Fruit fly (Drosophila melanogaster) whole organism, embryonic: Measurements from ENCODE around the gene CG43355.

Experiments
- CG11398 ChIP-seq: fragments of 200-800 bp; sonication (Bioruptor generic); optimal IDR thresholded peaks from 2 replicates; lab custom pipeline; 2016; ENCODE audit warnings: missing biosample characterization, missing genetic modification characterization
- CG11695 ChIP-seq: fragments of 200-800 bp; sonication (Bioruptor generic); IDR thresholded peaks from 3 replicates; pipeline ENCODE4 v1.3.6; 2022; ENCODE audit warnings: missing biosample characterization, missing genetic modification characterization
- CG11723 ChIP-seq: fragments of 200-800 bp; sonication (Bioruptor generic); optimal IDR thresholded peaks from 2 replicates; lab custom pipeline; 2017; ENCODE audit warnings: missing biosample characterization, mild to moderate bottlenecking, missing genetic modification characterization
- CG14860 ChIP-seq: fragments of 200-800 bp; sonication (Bioruptor generic); IDR thresholded peaks from 3 replicates; pipeline ENCODE4 v1.3.6; 2022; ENCODE audit warnings: missing biosample characterization, missing genetic modification characterization; ENCODE audit not compliant: partially characterized antibody
- CG15269 ChIP-seq: fragments of 200-800 bp; sonication (Bioruptor generic); optimal IDR thresholded peaks from 2 replicates; lab custom pipeline; 2018; ENCODE audit warnings: missing biosample characterization, mild to moderate bottlenecking, missing genetic modification characterization, moderate library complexity
- CG15479 ChIP-seq: fragments of 200-800 bp; sonication (Bioruptor generic); optimal IDR thresholded peaks from 3 replicates; lab custom pipeline; 2019; ENCODE audit warnings: missing biosample characterization, mild to moderate bottlenecking, missing genetic modification characterization, moderate library complexity
- CG17612 ChIP-seq: fragments of 200-800 bp; sonication (Bioruptor generic); IDR thresholded peaks from 2 replicates; pipeline ENCODE4 v1.3.6; 2022; ENCODE audit warnings: missing biosample characterization, missing genetic modification characterization
- CG32532 ChIP-seq: fragments of 200-800 bp; sonication (Bioruptor generic); IDR thresholded peaks from 2 replicates; pipeline ENCODE4 v1.3.6; 2022; ENCODE audit warnings: missing biosample characterization, missing genetic modification characterization
- CG3281 ChIP-seq: fragments of 200-800 bp; sonication (Bioruptor generic); optimal IDR thresholded peaks from 3 replicates; lab custom pipeline; 2017; ENCODE audit warnings: missing biosample characterization, mild to moderate bottlenecking, missing genetic modification characterization
- CG33557 ChIP-seq: fragments of 200-800 bp; sonication (Bioruptor generic); optimal IDR thresholded peaks from 2 replicates; lab custom pipeline; 2019; ENCODE audit warnings: missing biosample characterization, mild to moderate bottlenecking, missing genetic modification characterization, moderate library complexity
- CG34376 ChIP-seq: fragments of 200-800 bp; sonication (Bioruptor generic); optimal IDR thresholded peaks from 2 replicates; lab custom pipeline; 2018; ENCODE audit warnings: missing biosample characterization, mild to moderate bottlenecking, missing genetic modification characterization
- CG42726 ChIP-seq: fragments of 200-800 bp; sonication (Bioruptor generic); IDR thresholded peaks from 2 replicates; pipeline ENCODE4 v1.3.6; 2022; ENCODE audit warnings: missing biosample characterization, missing genetic modification characterization; ENCODE audit not compliant: partially characterized antibody
- CG4707 ChIP-seq: fragments of 200-800 bp; sonication (Bioruptor generic); optimal IDR thresholded peaks from 2 replicates; lab custom pipeline; 2018; ENCODE audit warnings: missing biosample characterization, mild to moderate bottlenecking, missing genetic modification characterization, moderate library complexity
- CG6272 ChIP-seq: fragments of 200-800 bp; sonication (Bioruptor generic); IDR thresholded peaks from 2 replicates; pipeline ENCODE4 v1.3.6; 2022; ENCODE audit warnings: missing biosample characterization, missing genetic modification characterization
- CG6683 ChIP-seq: fragments of 200-800 bp; sonication (Bioruptor generic); optimal IDR thresholded peaks from 2 replicates; lab custom pipeline; 2017; ENCODE audit warnings: missing biosample characterization, mild to moderate bottlenecking, missing genetic modification characterization, missing genetic modification reagents
- CG7839 ChIP-seq: fragments of 200-800 bp; sonication (Bioruptor generic); optimal IDR thresholded peaks from 3 replicates; lab custom pipeline; 2018; ENCODE audit warnings: missing biosample characterization, mild to moderate bottlenecking, missing genetic modification characterization, moderate library complexity
- CG9932 ChIP-seq: fragments of 200-800 bp; sonication (Bioruptor generic); IDR thresholded peaks from 2 replicates; pipeline ENCODE4 v1.3.6; 2022; ENCODE audit warnings: missing biosample characterization, missing genetic modification characterization
- CkIIα-i1 ChIP-seq: fragments of 200-800 bp; sonication (Bioruptor generic); IDR thresholded peaks from 2 replicates; pipeline ENCODE4 v1.3.6; 2022; ENCODE audit warnings: missing biosample characterization, missing genetic modification characterization
- CoRest ChIP-seq: fragments of 200-800 bp; sonication (Bioruptor generic); optimal IDR thresholded peaks from 3 replicates; lab custom pipeline; 2018; ENCODE audit warnings: missing biosample characterization, mild to moderate bottlenecking, missing genetic modification characterization, moderate library complexity
- HLHmδ ChIP-seq: fragments of 200-800 bp; sonication (Bioruptor generic); optimal IDR thresholded peaks from 2 replicates; lab custom pipeline; 2018; ENCODE audit warnings: missing biosample characterization, mild to moderate bottlenecking, missing genetic modification characterization, moderate library complexity
- Mes4 ChIP-seq: fragments of 200-800 bp; sonication (Bioruptor generic); optimal IDR thresholded peaks from 2 replicates; lab custom pipeline; 2016; ENCODE audit warnings: missing biosample characterization, missing genetic modification characterization
- NC2α ChIP-seq: fragments of 200-800 bp; sonication (Bioruptor generic); optimal IDR thresholded peaks from 2 replicates; lab custom pipeline; 2016; ENCODE audit warnings: missing biosample characterization, missing genetic modification characterization
- Nf-YB ChIP-seq: fragments of 200-800 bp; sonication (Bioruptor generic); optimal IDR thresholded peaks from 3 replicates; lab custom pipeline; 2019; ENCODE audit warnings: missing biosample characterization, mild to moderate bottlenecking, missing genetic modification characterization, moderate library complexity
- Optix ChIP-seq: fragments of 200-800 bp; sonication (Bioruptor generic); IDR thresholded peaks from 3 replicates; pipeline ENCODE4 v1.3.6; 2022; ENCODE audit warnings: missing biosample characterization, missing genetic modification characterization
- Sin3A ChIP-seq: fragments of >200 bp; optimal IDR thresholded peaks from 2 replicates; lab custom pipeline; 2018
- Trl ChIP-seq, 3 experiments: fragments of >200 bp in 2 of 3; fragments of 200-800 bp in 1 of 3; sonication (Bioruptor generic) in 1 of 3; optimal IDR thresholded peaks; 2 replicates in 1 of 3; 3 replicates in 2 of 3; lab custom pipeline; 2016 to 2017; ENCODE audit warnings: missing biosample characterization in 1 of 3, missing genetic modification characterization in 1 of 3
- ase ChIP-seq: fragments of 200-800 bp; sonication (Bioruptor generic); IDR thresholded peaks from 3 replicates; pipeline ENCODE4 v1.3.6; 2022; ENCODE audit warnings: missing biosample characterization, missing genetic modification characterization
- ash1 ChIP-seq: fragments of 200-800 bp; sonication (Bioruptor generic); optimal IDR thresholded peaks from 2 replicates; lab custom pipeline; 2018; ENCODE audit warnings: missing biosample characterization, mild to moderate bottlenecking, missing genetic modification characterization
- ato ChIP-seq: fragments of 200-800 bp; sonication (Bioruptor generic); IDR thresholded peaks from 2 replicates; pipeline ENCODE4 v1.3.6; 2022; ENCODE audit warnings: missing biosample characterization, missing genetic modification characterization; ENCODE audit not compliant: partially characterized antibody
- chif ChIP-seq, 2 experiments: fragments of 200-800 bp; sonication (Bioruptor generic); optimal IDR thresholded peaks; 3 replicates each; lab custom pipeline; 2016; ENCODE audit warnings: missing biosample characterization in 2 of 2, missing genetic modification characterization in 2 of 2
- chm ChIP-seq: fragments of 200-800 bp; sonication (Bioruptor generic); IDR thresholded peaks from 2 replicates; pipeline ENCODE4 v1.3.6; 2022; ENCODE audit warnings: missing biosample characterization, missing genetic modification characterization
- fd96Cb ChIP-seq: fragments of 200-800 bp; sonication (Bioruptor generic); optimal IDR thresholded peaks from 2 replicates; lab custom pipeline; 2018; ENCODE audit warnings: missing biosample characterization, mild to moderate bottlenecking, missing genetic modification characterization, moderate library complexity
- gce ChIP-seq: fragments of 200-800 bp; sonication (Bioruptor generic); IDR thresholded peaks from 3 replicates; pipeline ENCODE4 v1.3.6; 2022; ENCODE audit warnings: missing biosample characterization, missing genetic modification characterization
- gcm ChIP-seq: fragments of 200-800 bp; sonication (Bioruptor generic); optimal IDR thresholded peaks from 2 replicates; lab custom pipeline; 2019; ENCODE audit warnings: missing biosample characterization, mild to moderate bottlenecking, missing genetic modification characterization, moderate library complexity
- hbn ChIP-seq: fragments of 200-800 bp; sonication (Bioruptor generic); IDR thresholded peaks from 2 replicates; pipeline ENCODE4 v1.3.6; 2022; ENCODE audit warnings: missing biosample characterization, missing genetic modification characterization; ENCODE audit not compliant: partially characterized antibody
- jigr1 ChIP-seq: fragments of 200-800 bp; sonication (Bioruptor generic); IDR thresholded peaks from 3 replicates; pipeline ENCODE4 v1.3.6; 2022; ENCODE audit warnings: missing biosample characterization, missing genetic modification characterization
- oc ChIP-seq: fragments of 200-800 bp; sonication (Bioruptor generic); optimal IDR thresholded peaks from 2 replicates; lab custom pipeline; 2018; ENCODE audit warnings: missing biosample characterization, mild to moderate bottlenecking, missing genetic modification characterization, moderate library complexity
- run ChIP-seq: fragments of 200-800 bp; sonication (Bioruptor generic); optimal IDR thresholded peaks from 3 replicates; lab custom pipeline; 2018; ENCODE audit warnings: missing biosample characterization, mild to moderate bottlenecking, missing genetic modification characterization
- scrt ChIP-seq: fragments of 200-800 bp; sonication (Bioruptor generic); optimal IDR thresholded peaks from 2 replicates; lab custom pipeline; 2018; ENCODE audit warnings: missing biosample characterization, mild to moderate bottlenecking, missing genetic modification characterization, moderate library complexity
- sd ChIP-seq: fragments of 200-800 bp; sonication (Bioruptor generic); optimal IDR thresholded peaks from 3 replicates; lab custom pipeline; 2018; ENCODE audit warnings: missing biosample characterization, mild to moderate bottlenecking, missing genetic modification characterization, moderate library complexity
- sim ChIP-seq: fragments of 200-800 bp; sonication (Bioruptor generic); IDR thresholded peaks from 2 replicates; pipeline ENCODE4 v1.3.6; 2022; ENCODE audit warnings: missing biosample characterization, missing genetic modification characterization
- slbo ChIP-seq: fragments of 200-800 bp; sonication (Bioruptor generic); IDR thresholded peaks from 2 replicates; pipeline ENCODE4 v1.3.6; 2022; ENCODE audit warnings: missing biosample characterization, missing genetic modification characterization
- so ChIP-seq: fragments of 200-800 bp; sonication (Bioruptor generic); IDR thresholded peaks from 3 replicates; pipeline ENCODE4 v1.3.6; 2022; ENCODE audit warnings: missing biosample characterization, missing genetic modification characterization
- sqz ChIP-seq: fragments of 200-800 bp; sonication (Bioruptor generic); optimal IDR thresholded peaks from 3 replicates; lab custom pipeline; 2018; ENCODE audit warnings: missing biosample characterization, mild to moderate bottlenecking, missing genetic modification characterization
- usp ChIP-seq: fragments of >200 bp; optimal IDR thresholded peaks from 2 replicates; lab custom pipeline; 2017; ENCODE audit warnings: missing biosample characterization, missing genetic modification characterization
- wor ChIP-seq: fragments of 200-800 bp; sonication (Bioruptor generic); IDR thresholded peaks from 2 replicates; pipeline ENCODE4 v1.3.6; 2022; ENCODE audit warnings: missing biosample characterization, missing genetic modification characterization
- zen ChIP-seq: fragments of 200-800 bp; sonication (Bioruptor generic); optimal IDR thresholded peaks from 3 replicates; lab custom pipeline; 2018; ENCODE audit warnings: missing biosample characterization, mild to moderate bottlenecking, missing genetic modification characterization, moderate library complexity
- zfh1 ChIP-seq: fragments of 200-800 bp; sonication (Bioruptor generic); IDR thresholded peaks from 3 replicates; pipeline ENCODE4 v1.3.6; 2022; ENCODE audit warnings: missing biosample characterization, missing genetic modification characterization

Gene CG43355

DNA sequence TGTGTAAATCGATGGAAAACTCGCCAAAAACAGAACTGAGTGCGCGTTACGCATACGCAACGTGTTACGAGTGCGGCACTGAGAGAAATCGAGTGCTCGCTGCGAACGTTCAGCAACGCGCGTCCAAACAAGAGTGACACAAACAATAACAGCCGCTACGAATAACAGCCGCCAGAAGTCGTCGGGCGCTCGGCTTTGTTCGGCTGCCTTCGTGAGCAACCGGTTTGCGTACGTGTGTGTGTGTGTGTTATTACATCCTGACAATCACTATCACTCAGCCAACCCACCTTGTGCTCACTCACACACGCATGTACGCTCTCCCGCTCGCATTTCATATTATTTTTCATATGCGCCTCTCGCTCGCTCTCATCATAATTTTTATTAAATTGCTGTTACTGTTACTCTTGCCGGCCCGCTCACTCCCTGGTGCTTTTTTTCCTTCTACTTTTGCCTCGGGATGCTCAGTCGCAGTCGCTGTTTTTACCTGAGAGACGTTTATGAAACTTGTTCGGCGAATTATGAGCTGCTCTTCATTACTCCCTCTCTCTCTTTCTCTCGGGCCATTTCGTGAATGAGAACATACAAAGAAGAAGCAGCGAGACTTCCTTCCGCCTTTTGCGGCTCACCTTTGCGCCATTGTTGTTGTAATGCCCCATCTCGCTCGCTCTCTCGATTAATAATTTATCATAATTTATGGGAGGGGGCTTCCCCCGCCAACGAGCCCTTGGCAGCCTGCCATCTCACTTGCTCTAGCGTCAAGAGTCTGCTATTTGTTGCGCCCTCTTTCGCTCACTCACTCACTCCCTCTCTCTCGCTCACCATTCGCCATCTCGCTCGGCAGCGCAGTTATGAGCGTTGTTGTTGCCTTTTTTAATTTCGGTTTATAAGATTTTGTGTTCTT lies 38.8 kb upstream of the CG43355 start, which contains the start of gene salm (continued):
- no peak for TF ChIP-seq hbn (GFP tag; lab: Robert Waterston, UW)
- peak; percentile 21 for TF ChIP-seq CG33557 (GFP tag; lab: Kevin White, UChicago)
- TF ChIP-seq CG34376, result no peak
- 0 out of 2 replicates have a peak, but pooled peaks have one; percentile 7 for TF ChIP-seq sim (GFP tag; lab: Robert Waterston, UW)
- TF ChIP-seq wor (GFP tag; lab: Robert Waterston, UW), result no peak
- no peak for TF ChIP-seq gcm (GFP tag; lab: Kevin White, UChicago)
- peak; percentile 33; the same call in 1 of the 2 replicates for TF ChIP-seq CG32532 (GFP tag; lab: Robert Waterston, UW)
- no peak for TF ChIP-seq CG6272 (GFP tag; lab: Robert Waterston, UW)
- TF ChIP-seq CG4707 (GFP tag; lab: Kevin White, UChicago), result no peak
- no peak for TF ChIP-seq CG15269 (tag; lab: Kevin White, UChicago)
- TF ChIP-seq fd96Cb (tag; lab: Kevin White, UChicago), result no peak
- no peak for TF ChIP-seq CG6683 (GFP tag; lab: Kevin White, UChicago)
- no peak for TF ChIP-seq CkIIα-i1 (GFP tag; lab: Robert Waterston, UW)
- peak; percentile 57; the same call in 1 of the 2 replicates for TF ChIP-seq CG42726 (GFP tag; lab: Robert Waterston, UW)
- TF ChIP-seq so (GFP tag; lab: Robert Waterston, UW), result 0 out of 3 replicates have a peak, but pooled peaks have one; percentile 11
- no peak for TF ChIP-seq slbo (GFP tag; lab: Robert Waterston, UW)
- no peak for TF ChIP-seq jigr1 (GFP tag; lab: Robert Waterston, UW)
- TF ChIP-seq chif (GFP tag; optimal IDR thresholded peaks at IDR 0.05; lab: Kevin White, UChicago), result no peak
- TF ChIP-seq chm (GFP tag; lab: Robert Waterston, UW), result peak; percentile 80
- no peak for TF ChIP-seq usp (GFP tag; lab: Kevin White, UChicago)
- peak; percentile 93 for TF ChIP-seq Nf-YB (GFP tag; lab: Kevin White, UChicago)
- no peak for TF ChIP-seq CG7839 (tag; lab: Kevin White, UChicago)
- TF ChIP-seq HLHmδ, result peak; percentile 69
- TF ChIP-seq Trl (optimal IDR thresholded peaks at IDR 0.05; lab: Kevin White, UChicago), result peak; percentile 77 to 89
- no peak for TF ChIP-seq Trl (GFP tag; optimal IDR thresholded peaks at IDR 0.05; lab: Kevin White, UChicago)
- no peak for TF ChIP-seq gce
- TF ChIP-seq ato, result peak; percentile 10; the same call in 1 of the 2 replicates
- no peak for TF ChIP-seq NC2α (GFP tag; lab: Kevin White, UChicago)
- TF ChIP-seq sqz (GFP tag; lab: Kevin White, UChicago), result peak; percentile 81
- TF ChIP-seq run (tag; lab: Kevin White, UChicago), result no peak
- TF ChIP-seq CG14860 (GFP tag; lab: Robert Waterston, UW), result no peak
- TF ChIP-seq Mes4 (GFP tag; lab: Kevin White, UChicago), result no peak
- peak; percentile 60 for TF ChIP-seq CoRest
- no peak for TF ChIP-seq Sin3A (lab: Kevin White, UChicago)
- no peak for TF ChIP-seq CG11723 (GFP tag; lab: Kevin White, UChicago)
- no peak for TF ChIP-seq CG11398
- peak; percentile 11 for TF ChIP-seq zen (tag; lab: Kevin White, UChicago)
- peak; percentile 12 for TF ChIP-seq ash1
- TF ChIP-seq CG15479, result peak; percentile 47
- TF ChIP-seq ase (GFP tag; lab: Robert Waterston, UW), result no peak
- TF ChIP-seq CG11695 (GFP tag; lab: Robert Waterston, UW), result 0 out of 3 replicates have a peak, but pooled peaks have one; percentile 10
- TF ChIP-seq scrt, result no peak
- TF ChIP-seq sd, result peak; percentile 15
- peak; percentile 24; the same call in 1 of the 2 replicates for TF ChIP-seq CG9932 (GFP tag; lab: Robert Waterston, UW)
- TF ChIP-seq zfh1 (GFP tag; lab: Robert Waterston, UW), result 0 out of 3 replicates have a peak, but pooled peaks have one; percentile 31
- TF ChIP-seq oc (tag; lab: Kevin White, UChicago), result peak; percentile 38
- TF ChIP-seq CG17612, result no peak
- no peak for TF ChIP-seq Optix (GFP tag; lab: Robert Waterston, UW)
- no peak for TF ChIP-seq CG3281 (GFP tag; lab: Kevin White, UChicago)
